4 worm cellular contexts compared by ENCODE assay signal in the genomic region with DNA sequence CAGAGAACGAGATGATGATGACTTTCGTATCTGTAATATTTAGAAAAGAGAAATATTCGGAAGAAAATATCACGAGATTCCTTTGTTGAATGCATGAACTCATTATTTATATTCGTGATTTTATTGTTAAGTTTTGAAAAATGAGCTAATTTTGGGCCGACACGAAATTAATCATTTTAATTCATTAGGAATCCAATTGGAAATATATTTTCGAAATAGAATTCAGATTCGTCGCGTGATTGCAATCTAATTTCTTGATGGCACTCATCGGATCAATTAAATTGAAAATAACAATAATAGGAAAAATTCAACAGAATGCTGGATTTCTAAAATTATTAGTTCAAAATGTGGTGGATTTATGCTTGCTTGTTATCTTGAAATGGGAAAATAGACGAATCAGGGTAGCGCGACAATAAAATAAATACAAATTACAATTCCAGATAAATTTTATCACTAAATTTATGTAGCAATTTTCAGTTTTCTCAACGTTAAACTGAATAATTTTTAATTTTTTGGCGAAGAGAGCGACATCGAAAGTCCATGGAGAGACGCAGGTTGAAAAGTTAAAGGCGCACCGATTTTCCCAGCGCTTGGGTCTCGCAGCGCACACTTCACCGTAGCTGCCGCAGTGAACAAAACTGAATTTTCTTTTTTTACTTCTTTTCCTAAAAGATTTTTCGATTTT.
TF ChIP-seq lines count a peak whose summit lies in the region.

No protein-coding gene starts in this region.

TF ChIP-seq in whole organism, L2 larva, 48 proteins besides CTCF, POLR2A, EP300 and RAD21 (continues in another document):
- TF ChIP-seq nhr-23 (tag; optimal IDR thresholded peaks at IDR 0.05; lab: Kevin White, UChicago), result no peak
- no peak for TF ChIP-seq nhr-10 (tag; optimal IDR thresholded peaks at IDR 0.05; lab: Kevin White, UChicago)
- TF ChIP-seq ztf-11 (tag; optimal IDR thresholded peaks at IDR 0.05; lab: Kevin White, UChicago), result no peak
- TF ChIP-seq nhr-12 (tag; optimal IDR thresholded peaks at IDR 0.05; lab: Kevin White, UChicago), result no peak
- no peak for TF ChIP-seq elt-3 (tag; optimal IDR thresholded peaks at IDR 0.05; lab: Kevin White, UChicago)
- no peak for TF ChIP-seq aly-2 (tag; optimal IDR thresholded peaks at IDR 0.05; lab: Kevin White, UChicago)
- TF ChIP-seq dmd-4 (tag; optimal IDR thresholded peaks at IDR 0.05; lab: Kevin White, UChicago), result no peak
- no peak for TF ChIP-seq nhr-77 (tag; optimal IDR thresholded peaks at IDR 0.05; lab: Kevin White, UChicago)
- TF ChIP-seq zag-1 (tag; optimal IDR thresholded peaks at IDR 0.05; lab: Kevin White, UChicago), result no peak
- peak; percentile 63 for TF ChIP-seq nhr-129 (tag; optimal IDR thresholded peaks at IDR 0.05; lab: Kevin White, UChicago)
- no peak for TF ChIP-seq peb-1 (tag; optimal IDR thresholded peaks at IDR 0.05; lab: Kevin White, UChicago)
- TF ChIP-seq Y55F3AM.14 (GFP tag; optimal IDR thresholded peaks at IDR 0.05; lab: Kevin White, UChicago), result peak; percentile 21
- peak; percentile 65 for TF ChIP-seq lin-13 (GFP tag; optimal IDR thresholded peaks at IDR 0.05; lab: Kevin White, UChicago)
- TF ChIP-seq egl-27 (tag; optimal IDR thresholded peaks at IDR 0.05; lab: Kevin White, UChicago), result no peak
- TF ChIP-seq unc-62 (GFP tag; optimal IDR thresholded peaks at IDR 0.05; lab: Kevin White, UChicago), result no peak
- no peak for TF ChIP-seq elt-1 (tag; optimal IDR thresholded peaks at IDR 0.05; lab: Kevin White, UChicago)
- TF ChIP-seq ceh-16 (tag; optimal IDR thresholded peaks at IDR 0.05; lab: Kevin White, UChicago), result no peak
- TF ChIP-seq ztf-4 (tag; optimal IDR thresholded peaks at IDR 0.05; lab: Kevin White, UChicago), result peak; percentile 32
- TF ChIP-seq fos-1 (tag; optimal IDR thresholded peaks at IDR 0.05; lab: Kevin White, UChicago), result peak; percentile 23
- peak; percentile 39 for TF ChIP-seq ama-1 (optimal IDR thresholded peaks at IDR 0.05; lab: Kevin White, UChicago)
- peak; percentile 4 for TF ChIP-seq nhr-21 (tag; optimal IDR thresholded peaks at IDR 0.05; lab: Kevin White, UChicago)
- TF ChIP-seq nhr-237 (tag; optimal IDR thresholded peaks at IDR 0.05; lab: Kevin White, UChicago), result no peak

TF ChIP-seq in whole organism, L4 larva, 104 proteins besides CTCF, POLR2A, EP300 and RAD21 (continues in another document):
- TF ChIP-seq fkh-10 (GFP tag; optimal IDR thresholded peaks at IDR 0.05; lab: Kevin White, UChicago) (peak; percentile 27), hlh-30 (tag; optimal IDR thresholded peaks at IDR 0.05; lab: Kevin White, UChicago; ENCODE audit: insufficient read depth) (peak; percentile 48), D1046.2 (GFP tag; IDR thresholded peaks at IDR 0.05; lab: Robert Waterston, UW) (no peak), sdz-12 (GFP tag; optimal IDR thresholded peaks at IDR 0.05; lab: Kevin White, UChicago) (peak; percentile 42), ZK546.5 (tag; optimal IDR thresholded peaks at IDR 0.05; lab: Kevin White, UChicago) (no peak), lsy-2 (tag; optimal IDR thresholded peaks at IDR 0.05; lab: Kevin White, UChicago) (peak; percentile 16 to 94), nhr-48 (tag; optimal IDR thresholded peaks at IDR 0.05; lab: Kevin White, UChicago) (peak; percentile 35), mep-1 (tag; optimal IDR thresholded peaks at IDR 0.05; lab: Kevin White, UChicago) (peak; percentile 70), Y75B8A.6 (GFP tag; IDR thresholded peaks at IDR 0.05; lab: Robert Waterston, UW) (no peak), F44E2.7 (GFP tag; IDR thresholded peaks at IDR 0.05; lab: Robert Waterston, UW) (no peak), dpl-1 (GFP tag; optimal IDR thresholded peaks at IDR 0.05; lab: Kevin White, UChicago) (peak; percentile 63), hif-1 (tag; optimal IDR thresholded peaks at IDR 0.05; lab: Kevin White, UChicago) (peak in 1 of 2 experiments; percentile 42), Y5F2A.4 (GFP tag; optimal IDR thresholded peaks at IDR 0.05; lab: Kevin White, UChicago) (peak; percentile 6), mxl-3 (GFP tag; optimal IDR thresholded peaks at IDR 0.05; lab: Kevin White, UChicago) (no peak), lin-13 (GFP tag; optimal IDR thresholded peaks at IDR 0.05; lab: Kevin White, UChicago) (peak; percentile 67), daf-19 (GFP tag; conservative IDR thresholded peaks at IDR 0.05; lab: Robert Waterston, UW) (no peak), rbr-2 (tag; optimal IDR thresholded peaks at IDR 0.05; lab: Kevin White, UChicago) (peak; percentile 70), pha-4 (GFP tag; IDR thresholded peaks at IDR 0.05; lab: Robert Waterston, UW) (peak; percentile 57; the same call in 1 of the 2 replicates), pha-4 (tag; optimal IDR thresholded peaks at IDR 0.05; lab: Kevin White, UChicago) (no peak), ctbp-1 (GFP tag; IDR thresholded peaks at IDR 0.05; lab: Robert Waterston, UW) (0 out of 2 replicates have a peak, but pooled peaks have one; percentile 30), zfp-3 (GFP tag; conservative IDR thresholded peaks at IDR 0.05; lab: Robert Waterston, UW) (0 out of 2 replicates have a peak, but pooled peaks have one; percentile 33)

TF ChIP-seq in whole organism, late embryonic, 69 proteins besides CTCF, POLR2A, EP300 and RAD21 (continues in another document):
- TF ChIP-seq K02D7.2 (tag; optimal IDR thresholded peaks at IDR 0.05; lab: Kevin White, UChicago) (no peak), elt-2 (tag; optimal IDR thresholded peaks at IDR 0.05; lab: Kevin White, UChicago) (no peak), hlh-13 (GFP tag; optimal IDR thresholded peaks at IDR 0.05; lab: Kevin White, UChicago) (no peak), ceh-18 (tag; optimal IDR thresholded peaks at IDR 0.05; lab: Kevin White, UChicago) (peak; percentile 23), odd-2 (tag; optimal IDR thresholded peaks at IDR 0.05; lab: Kevin White, UChicago) (no peak), tbx-2 (tag; optimal IDR thresholded peaks at IDR 0.05; lab: Kevin White, UChicago) (peak; percentile 2), ceh-45 (GFP tag; IDR thresholded peaks at IDR 0.05; lab: Robert Waterston, UW) (no peak), che-1 (tag; optimal IDR thresholded peaks at IDR 0.05; lab: Kevin White, UChicago) (peak; percentile 43), tbx-7 (tag; optimal IDR thresholded peaks at IDR 0.05; lab: Kevin White, UChicago) (no peak), nfya-1 (tag; optimal IDR thresholded peaks at IDR 0.05; lab: Kevin White, UChicago) (peak; percentile 67), fkh-6 (tag; optimal IDR thresholded peaks at IDR 0.05; lab: Kevin White, UChicago) (no peak), unc-42 (tag; optimal IDR thresholded peaks at IDR 0.05; lab: Kevin White, UChicago) (peak; percentile 50), mec-3 (tag; optimal IDR thresholded peaks at IDR 0.05; lab: Kevin White, UChicago; ENCODE audit: borderline replicate concordance) (no peak), nhr-11 (tag; optimal IDR thresholded peaks at IDR 0.05; lab: Kevin White, UChicago) (no peak), pat-9 (tag; optimal IDR thresholded peaks at IDR 0.05; lab: Kevin White, UChicago) (peak; percentile 8), F13H6.1 (tag; optimal IDR thresholded peaks at IDR 0.05; lab: Kevin White, UChicago) (no peak), unc-55 (GFP tag; optimal IDR thresholded peaks at IDR 0.05; lab: Kevin White, UChicago) (peak; percentile 47), pqm-1 (tag; optimal IDR thresholded peaks at IDR 0.05; lab: Kevin White, UChicago) (no peak), madf-2 (tag; optimal IDR thresholded peaks at IDR 0.05; lab: Kevin White, UChicago) (no peak), pha-4 (tag; optimal IDR thresholded peaks at IDR 0.05; lab: Kevin White, UChicago) (no peak), npax-4 (tag; optimal IDR thresholded peaks at IDR 0.05; lab: Kevin White, UChicago) (no peak), ref-2 (tag; optimal IDR thresholded peaks at IDR 0.05; lab: Kevin White, UChicago) (no peak), dve-1 (tag; optimal IDR thresholded peaks at IDR 0.05; lab: Kevin White, UChicago) (no peak), hlh-30 (tag; optimal IDR thresholded peaks at IDR 0.05; lab: Kevin White, UChicago; ENCODE audit: insufficient read depth) (no peak)

TF ChIP-seq in whole organism, mixed stage, embryonic, 35 proteins besides CTCF, POLR2A, EP300 and RAD21:
- peak; percentile 8 for TF ChIP-seq ceh-39 (tag; optimal IDR thresholded peaks at IDR 0.05; lab: Kevin White, UChicago)
- no peak for TF ChIP-seq nhr-12 (tag; optimal IDR thresholded peaks at IDR 0.05; lab: Kevin White, UChicago)
- TF ChIP-seq nhr-76 (tag; optimal IDR thresholded peaks at IDR 0.05; lab: Kevin White, UChicago), result no peak
- TF ChIP-seq drap-1 (GFP tag; optimal IDR thresholded peaks at IDR 0.05; lab: Kevin White, UChicago), result peak; percentile 33
- TF ChIP-seq ham-2 (GFP tag; optimal IDR thresholded peaks at IDR 0.05; lab: Kevin White, UChicago), result no peak
- TF ChIP-seq mls-2 (tag; optimal IDR thresholded peaks at IDR 0.05; lab: Kevin White, UChicago), result peak; percentile 32
- TF ChIP-seq blmp-1 (tag; optimal IDR thresholded peaks at IDR 0.05; lab: Kevin White, UChicago), result no peak
- peak; percentile 39 for TF ChIP-seq hlh-1 (tag; optimal IDR thresholded peaks at IDR 0.05; lab: Kevin White, UChicago)
- no peak for TF ChIP-seq unc-39 (tag; optimal IDR thresholded peaks at IDR 0.05; lab: Kevin White, UChicago)
- no peak for TF ChIP-seq ceh-43 (GFP tag; optimal IDR thresholded peaks at IDR 0.05; lab: Kevin White, UChicago)
- TF ChIP-seq flh-1 (GFP tag; optimal IDR thresholded peaks at IDR 0.05; lab: Kevin White, UChicago), result no peak
- no peak for TF ChIP-seq mab-5 (tag; optimal IDR thresholded peaks at IDR 0.05; lab: Kevin White, UChicago)
- no peak for TF ChIP-seq nhr-237 (tag; optimal IDR thresholded peaks at IDR 0.05; lab: Kevin White, UChicago)
- peak; percentile 19 for TF ChIP-seq unc-120 (tag; optimal IDR thresholded peaks at IDR 0.05; lab: Kevin White, UChicago; ENCODE audit: poor library complexity, severe bottlenecking)
- TF ChIP-seq ces-1 (GFP tag; optimal IDR thresholded peaks at IDR 0.05; lab: Kevin White, UChicago), result peak; percentile 22
- peak; percentile 49 for TF ChIP-seq pha-4 (tag; optimal IDR thresholded peaks at IDR 0.05; lab: Kevin White, UChicago)
- peak; percentile 52 for TF ChIP-seq lin-13 (tag; optimal IDR thresholded peaks at IDR 0.05; lab: Kevin White, UChicago)
- peak; percentile 39 for TF ChIP-seq M03D4.4 (tag; optimal IDR thresholded peaks at IDR 0.05; lab: Kevin White, UChicago)
- peak; percentile 91 for TF ChIP-seq lsy-2 (tag; optimal IDR thresholded peaks at IDR 0.05; lab: Kevin White, UChicago)
- peak; percentile 18 for TF ChIP-seq elt-1 (tag; optimal IDR thresholded peaks at IDR 0.05; lab: Kevin White, UChicago; ENCODE audit: borderline replicate concordance, insufficient read depth)
- peak; percentile 38 for TF ChIP-seq unc-62 (GFP tag; optimal IDR thresholded peaks at IDR 0.05; lab: Kevin White, UChicago)
- peak; percentile 80 for TF ChIP-seq mep-1 (tag; optimal IDR thresholded peaks at IDR 0.05; lab: Kevin White, UChicago)
- no peak for TF ChIP-seq ztf-11 (tag; optimal IDR thresholded peaks at IDR 0.05; lab: Kevin White, UChicago)
- peak; percentile 17 for TF ChIP-seq sptf-1 (tag; optimal IDR thresholded peaks at IDR 0.05; lab: Kevin White, UChicago)
